Fruit fly (Drosophila melanogaster) whole organism: ENCODE results near the gene CG31454.

Source experiments
- Dll ChIP-seq: fragments of >200 bp; optimal IDR thresholded peaks from 2 replicates; lab custom pipeline; 2017
- EcR ChIP-seq, 2 experiments: fragments of >200 bp; optimal IDR thresholded peaks; 2 replicates each; lab custom pipeline; 2017; ENCODE audit warnings: missing biosample characterization in 2 of 2, missing genetic modification characterization in 2 of 2, missing genetic modification reagents in 2 of 2
- pan ChIP-seq: fragments of >200 bp; optimal IDR thresholded peaks from 2 replicates; lab custom pipeline; 2017
- usp ChIP-seq: fragments of >200 bp; optimal IDR thresholded peaks from 2 replicates; lab custom pipeline; 2017; ENCODE audit warnings: missing biosample characterization, missing genetic modification characterization, mixed read lengths

- no peak for TF ChIP-seq usp (GFP tag; lab: Kevin White, UChicago)
- TF ChIP-seq pan (lab: Kevin White, UChicago), result no peak
- TF ChIP-seq Dll (lab: Kevin White, UChicago), result no peak
- TF ChIP-seq EcR (GFP tag; optimal IDR thresholded peaks at IDR 0.05; lab: Kevin White, UChicago), result no peak
Observed at dm6 chr3R:8521499-8521898, at the start of gene CG31454.
